Worm (Caenorhabditis elegans): ENCODE measurements around the gene F56D6.12.

ce11 chrIV:3906393-3906792, 1.5 kb upstream of the F56D6.12 start, which contains the start of gene F56D6.11:
- TF ChIP-seq T22C8.4 (GFP tag; IDR thresholded peaks at IDR 0.05) (no peak), ztf-29 (GFP tag; IDR thresholded peaks at IDR 0.05) (no peak), tab-1 (GFP tag; IDR thresholded peaks at IDR 0.05) (no peak), flt-1 (GFP tag; IDR thresholded peaks at IDR 0.05) (no peak), ref-1 (GFP tag; conservative IDR thresholded peaks at IDR 0.05) (no peak), cog-1 (tag; optimal IDR thresholded peaks at IDR 0.05) (no peak), ztf-23 (GFP tag; IDR thresholded peaks at IDR 0.05) (no peak)

Data from whole organism, midembryonic.